Fruit fly (Drosophila melanogaster) whole organism, embryonic: ENCODE results near the gene CG1552.

Source experiments
- Abd-B ChIP-seq: fragments of 200-800 bp; sonication (Bioruptor generic); optimal IDR thresholded peaks from 2 replicates; lab custom pipeline; 2018; ENCODE audit warnings: missing biosample characterization, mild to moderate bottlenecking, missing genetic modification characterization, moderate library complexity
- Atf3 ChIP-seq: fragments of 200-800 bp; sonication (Bioruptor generic); optimal IDR thresholded peaks from 3 replicates; lab custom pipeline; 2016; ENCODE audit warnings: missing biosample characterization, missing genetic modification characterization
- CG11456 ChIP-seq: fragments of 200-800 bp; sonication (Bioruptor generic); IDR thresholded peaks from 3 replicates; pipeline ENCODE4 v1.3.6; 2022; ENCODE audit warnings: missing biosample characterization, missing genetic modification characterization
- CG11696 ChIP-seq: fragments of 200-800 bp; sonication (Bioruptor generic); IDR thresholded peaks from 2 replicates; pipeline ENCODE4 v1.3.6; 2022; ENCODE audit warnings: missing biosample characterization, missing genetic modification characterization
- CG11723 ChIP-seq: fragments of 200-800 bp; sonication (Bioruptor generic); optimal IDR thresholded peaks from 2 replicates; lab custom pipeline; 2017; ENCODE audit warnings: missing biosample characterization, mild to moderate bottlenecking, missing genetic modification characterization
- CG12071 ChIP-seq: fragments of 200-800 bp; sonication (Bioruptor generic); optimal IDR thresholded peaks from 3 replicates; lab custom pipeline; 2018; ENCODE audit warnings: missing biosample characterization, mild to moderate bottlenecking, missing genetic modification characterization
- CG15696 ChIP-seq: fragments of 200-800 bp; sonication (Bioruptor generic); optimal IDR thresholded peaks from 2 replicates; lab custom pipeline; 2019; ENCODE audit warnings: missing biosample characterization, mild to moderate bottlenecking, missing genetic modification characterization, moderate library complexity
- CG17612 ChIP-seq: fragments of 200-800 bp; sonication (Bioruptor generic); IDR thresholded peaks from 2 replicates; pipeline ENCODE4 v1.3.6; 2022; ENCODE audit warnings: missing biosample characterization, missing genetic modification characterization
- CG18262 ChIP-seq: fragments of 200-800 bp; optimal IDR thresholded peaks from 3 replicates; lab custom pipeline; 2019; ENCODE audit warnings: missing biosample characterization, mild to moderate bottlenecking, missing genetic modification characterization, moderate library complexity
- CG1832 ChIP-seq: fragments of 200-800 bp; sonication (Bioruptor generic); optimal IDR thresholded peaks from 2 replicates; lab custom pipeline; 2017; ENCODE audit warnings: missing biosample characterization, mild to moderate bottlenecking, missing genetic modification characterization, inconsistent platforms
- CG2129 ChIP-seq: fragments of 200-800 bp; sonication (Bioruptor generic); IDR thresholded peaks from 2 replicates; pipeline ENCODE4 v1.3.6; 2022; ENCODE audit warnings: missing biosample characterization, missing genetic modification characterization; ENCODE audit not compliant: partially characterized antibody
- CG2202 ChIP-seq: fragments of 200-800 bp; sonication (Bioruptor generic); optimal IDR thresholded peaks from 2 replicates; lab custom pipeline; 2018; ENCODE audit warnings: missing biosample characterization, mild to moderate bottlenecking, missing genetic modification characterization
- CG4707 ChIP-seq: fragments of 200-800 bp; sonication (Bioruptor generic); optimal IDR thresholded peaks from 2 replicates; lab custom pipeline; 2018; ENCODE audit warnings: missing biosample characterization, mild to moderate bottlenecking, missing genetic modification characterization, moderate library complexity
- CG4820 ChIP-seq: fragments of 200-800 bp; sonication (Bioruptor generic); optimal IDR thresholded peaks from 3 replicates; lab custom pipeline; 2016; ENCODE audit warnings: missing biosample characterization, missing genetic modification characterization
- CG5953 ChIP-seq: fragments of 200-800 bp; sonication (Bioruptor generic); IDR thresholded peaks from 2 replicates; pipeline ENCODE4 v1.3.6; 2022; ENCODE audit warnings: missing biosample characterization, missing genetic modification characterization
- CG6765 ChIP-seq: fragments of 200-800 bp; sonication (Bioruptor generic); optimal IDR thresholded peaks from 3 replicates; lab custom pipeline; 2017; ENCODE audit warnings: missing biosample characterization, mild to moderate bottlenecking, missing genetic modification characterization
- CG6813 ChIP-seq: fragments of 200-800 bp; sonication (Bioruptor generic); optimal IDR thresholded peaks from 2 replicates; lab custom pipeline; 2017; ENCODE audit warnings: missing biosample characterization, missing genetic modification characterization, mild to moderate bottlenecking, moderate library complexity, missing genetic modification reagents
- CG7786 ChIP-seq: fragments of 200-800 bp; sonication (Bioruptor generic); optimal IDR thresholded peaks from 2 replicates; lab custom pipeline; 2016; ENCODE audit warnings: missing biosample characterization, missing genetic modification characterization
- CG7928 ChIP-seq: fragments of 200-800 bp; sonication (Bioruptor generic); optimal IDR thresholded peaks from 2 replicates; lab custom pipeline; 2017; ENCODE audit warnings: missing biosample characterization, mild to moderate bottlenecking, missing genetic modification characterization
- CG9437 ChIP-seq: fragments of 200-800 bp; sonication (Bioruptor generic); optimal IDR thresholded peaks from 2 replicates; lab custom pipeline; 2018; ENCODE audit warnings: missing biosample characterization, mild to moderate bottlenecking, missing genetic modification characterization
- CG9932 ChIP-seq: fragments of 200-800 bp; sonication (Bioruptor generic); IDR thresholded peaks from 2 replicates; pipeline ENCODE4 v1.3.6; 2022; ENCODE audit warnings: missing biosample characterization, missing genetic modification characterization
- HLH54F ChIP-seq: fragments of 200-800 bp; sonication (Bioruptor generic); optimal IDR thresholded peaks from 3 replicates; lab custom pipeline; 2016; ENCODE audit warnings: missing biosample characterization, missing genetic modification characterization
- HLHmδ ChIP-seq: fragments of 200-800 bp; sonication (Bioruptor generic); optimal IDR thresholded peaks from 2 replicates; lab custom pipeline; 2018; ENCODE audit warnings: missing biosample characterization, mild to moderate bottlenecking, missing genetic modification characterization, moderate library complexity
- Hr51 ChIP-seq, 2 experiments: fragments of 200-800 bp; sonication (Bioruptor generic); optimal IDR thresholded peaks; 2 replicates in 1 of 2; 3 replicates in 1 of 2; lab custom pipeline; 2016 to 2018; ENCODE audit warnings: missing biosample characterization in 2 of 2, missing genetic modification characterization in 2 of 2, mild to moderate bottlenecking in 1 of 2, moderate library complexity in 1 of 2
- MTF-1 ChIP-seq: fragments of 200-800 bp; sonication (Bioruptor generic); optimal IDR thresholded peaks from 2 replicates; lab custom pipeline; 2018; ENCODE audit warnings: missing biosample characterization, mild to moderate bottlenecking, missing genetic modification characterization, borderline replicate concordance
- Meics ChIP-seq: fragments of 200-800 bp; sonication (Bioruptor generic); optimal IDR thresholded peaks from 2 replicates; lab custom pipeline; 2017; ENCODE audit warnings: missing biosample characterization, mild to moderate bottlenecking, missing genetic modification characterization
- NC2α ChIP-seq: fragments of 200-800 bp; sonication (Bioruptor generic); optimal IDR thresholded peaks from 2 replicates; lab custom pipeline; 2016; ENCODE audit warnings: missing biosample characterization, missing genetic modification characterization
- Oli ChIP-seq: fragments of 200-800 bp; sonication (Bioruptor generic); optimal IDR thresholded peaks from 2 replicates; lab custom pipeline; 2018; ENCODE audit warnings: missing biosample characterization, mild to moderate bottlenecking, missing genetic modification characterization, moderate library complexity
- PHDP ChIP-seq: fragments of 200-800 bp; sonication (Bioruptor generic); optimal IDR thresholded peaks from 3 replicates; lab custom pipeline; 2018; ENCODE audit warnings: missing biosample characterization, mild to moderate bottlenecking, missing genetic modification characterization, moderate library complexity
- Poxn ChIP-seq: fragments of 200-800 bp; sonication (Bioruptor generic); IDR thresholded peaks from 2 replicates; pipeline ENCODE4 v1.3.6; 2022; ENCODE audit warnings: missing biosample characterization, missing genetic modification characterization
- ab ChIP-seq: fragments of 200-800 bp; sonication (Bioruptor generic); optimal IDR thresholded peaks from 2 replicates; lab custom pipeline; 2016; ENCODE audit warnings: missing biosample characterization, missing genetic modification characterization
- az2 ChIP-seq: fragments of 200-800 bp; sonication (Bioruptor generic); optimal IDR thresholded peaks from 3 replicates; lab custom pipeline; 2016; ENCODE audit warnings: missing biosample characterization, missing genetic modification characterization
- croc ChIP-seq: fragments of 200-800 bp; sonication (Bioruptor generic); conservative IDR thresholded peaks from 3 replicates; pipeline ENCODE4 v1.3.6; 2022; ENCODE audit warnings: missing biosample characterization, missing genetic modification characterization
- cwo ChIP-seq: fragments of 200-800 bp; sonication (Bioruptor generic); optimal IDR thresholded peaks from 3 replicates; lab custom pipeline; 2017; ENCODE audit warnings: missing biosample characterization, missing genetic modification characterization, mild to moderate bottlenecking, moderate library complexity, missing genetic modification reagents
- en ChIP-seq: fragments of 200-800 bp; sonication (Bioruptor generic); optimal IDR thresholded peaks from 2 replicates; lab custom pipeline; 2016; ENCODE audit warnings: missing biosample characterization, missing genetic modification characterization
- ftz-f1 ChIP-seq: fragments of 200-800 bp; sonication (Bioruptor generic); optimal IDR thresholded peaks from 2 replicates; lab custom pipeline; 2016; ENCODE audit warnings: missing biosample characterization, missing genetic modification characterization
- gcm ChIP-seq: fragments of 200-800 bp; sonication (Bioruptor generic); optimal IDR thresholded peaks from 2 replicates; lab custom pipeline; 2019; ENCODE audit warnings: missing biosample characterization, mild to moderate bottlenecking, missing genetic modification characterization, moderate library complexity
- gcm2 ChIP-seq: fragments of 200-800 bp; sonication (Bioruptor generic); optimal IDR thresholded peaks from 2 replicates; lab custom pipeline; 2016; ENCODE audit warnings: missing biosample characterization, missing genetic modification characterization
- hbn ChIP-seq: fragments of 200-800 bp; sonication (Bioruptor generic); IDR thresholded peaks from 2 replicates; pipeline ENCODE4 v1.3.6; 2022; ENCODE audit warnings: missing biosample characterization, missing genetic modification characterization; ENCODE audit not compliant: partially characterized antibody
- her ChIP-seq: fragments of 200-800 bp; sonication (Bioruptor generic); optimal IDR thresholded peaks from 2 replicates; lab custom pipeline; 2016; ENCODE audit warnings: missing biosample characterization, missing genetic modification characterization
- hkb ChIP-seq, 2 experiments: fragments of 200-800 bp in 1 of 2; fragments of >200 bp in 1 of 2; sonication (Bioruptor generic) in 1 of 2; IDR thresholded peaks in 1 of 2; optimal IDR thresholded peaks in 1 of 2; 2 replicates each; pipeline versions ENCODE4 v1.3.6 to Lab custom; 2017 to 2022; ENCODE audit warnings: missing biosample characterization in 1 of 2, missing genetic modification characterization in 1 of 2
- knrl ChIP-seq: fragments of 200-800 bp; sonication (Bioruptor generic); IDR thresholded peaks from 3 replicates; pipeline ENCODE4 v1.3.6; 2022; ENCODE audit warnings: missing biosample characterization, missing genetic modification characterization; ENCODE audit not compliant: partially characterized antibody
- nmo ChIP-seq: fragments of 200-800 bp; sonication (Bioruptor generic); optimal IDR thresholded peaks from 2 replicates; lab custom pipeline; 2018; ENCODE audit warnings: missing biosample characterization, mild to moderate bottlenecking, missing genetic modification characterization, moderate library complexity
- pros ChIP-seq: fragments of 200-800 bp; sonication (Bioruptor generic); optimal IDR thresholded peaks from 3 replicates; lab custom pipeline; 2019; ENCODE audit warnings: missing biosample characterization, mild to moderate bottlenecking, missing genetic modification characterization, moderate library complexity
- repo ChIP-seq: fragments of 200-800 bp; sonication (Bioruptor generic); optimal IDR thresholded peaks from 2 replicates; lab custom pipeline; 2016; ENCODE audit warnings: missing biosample characterization, missing genetic modification characterization
- salm ChIP-seq: fragments of 200-800 bp; sonication (Bioruptor generic); optimal IDR thresholded peaks from 2 replicates; lab custom pipeline; 2018; ENCODE audit warnings: missing biosample characterization, mild to moderate bottlenecking, missing genetic modification characterization
- stc ChIP-seq: fragments of 200-800 bp; sonication (Bioruptor generic); IDR thresholded peaks from 2 replicates; pipeline ENCODE4 v1.3.6; 2022; ENCODE audit warnings: missing biosample characterization, missing genetic modification characterization
- tll ChIP-seq, 2 experiments: fragments of 200-800 bp in 1 of 2; fragments of >200 bp in 1 of 2; sonication (Bioruptor generic) in 1 of 2; optimal IDR thresholded peaks; 2 replicates each; lab custom pipeline; 2017 to 2019; ENCODE audit warnings: missing biosample characterization in 2 of 2, missing genetic modification characterization in 2 of 2, mild to moderate bottlenecking in 1 of 2, moderate library complexity in 1 of 2
- trem ChIP-seq: fragments of 200-800 bp; optimal IDR thresholded peaks from 3 replicates; lab custom pipeline; 2019; ENCODE audit warnings: missing biosample characterization, mild to moderate bottlenecking, missing genetic modification characterization, moderate library complexity
- vvl ChIP-seq: fragments of 200-800 bp; sonication (Bioruptor generic); IDR thresholded peaks from 2 replicates; pipeline ENCODE4 v1.3.6; 2022; ENCODE audit warnings: missing biosample characterization, missing genetic modification characterization

CG1552 gene

DNA sequence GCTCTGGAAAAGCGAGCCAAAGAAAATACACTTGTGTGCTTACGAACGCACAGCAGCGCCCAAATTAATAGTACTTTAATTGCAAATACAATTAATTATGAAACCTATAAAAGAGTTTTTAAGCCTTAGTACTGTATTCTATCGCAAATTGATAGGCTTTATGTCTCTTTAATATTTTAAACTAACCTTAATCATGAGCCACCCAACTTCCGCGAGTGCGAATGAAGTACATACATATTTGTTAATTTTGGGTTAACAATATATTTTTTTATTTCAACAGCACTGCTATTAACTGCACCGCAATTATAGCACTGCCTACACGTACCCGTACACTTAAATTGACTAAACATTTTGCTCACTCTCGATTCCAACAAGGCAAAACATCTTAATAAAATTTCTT, 27.9 kb upstream of the CG1552 start (continued):
- TF ChIP-seq CG2202 (tag; lab: Kevin White, UChicago): no peak
- TF ChIP-seq CG17612 (GFP tag; lab: Robert Waterston, UW): no peak
- TF ChIP-seq az2 (GFP tag; lab: Kevin White, UChicago): peak; percentile 7
- no peak for TF ChIP-seq CG18262
- peak; percentile 50 for TF ChIP-seq CG6813 (GFP tag; lab: Kevin White, UChicago)
- no peak for TF ChIP-seq Poxn (GFP tag; lab: Robert Waterston, UW)
- TF ChIP-seq CG5953 (GFP tag; lab: Robert Waterston, UW): no peak
- no peak for TF ChIP-seq CG1832 (GFP tag; lab: Kevin White, UChicago)
- TF ChIP-seq CG9437 (GFP tag; lab: Kevin White, UChicago): no peak
- no peak for TF ChIP-seq hbn (GFP tag; lab: Robert Waterston, UW)
- no peak for TF ChIP-seq pros
- no peak for TF ChIP-seq CG4707
- TF ChIP-seq cwo (GFP tag; lab: Kevin White, UChicago): peak; percentile 40
- TF ChIP-seq CG11723 (GFP tag; lab: Kevin White, UChicago): no peak
- TF ChIP-seq croc: no peak
- no peak for TF ChIP-seq CG7928 (GFP tag; lab: Kevin White, UChicago)
- TF ChIP-seq CG9932 (GFP tag; lab: Robert Waterston, UW): 0 out of 2 replicates have a peak, but pooled peaks have one; percentile 21
- TF ChIP-seq repo (GFP tag; lab: Kevin White, UChicago): no peak
- TF ChIP-seq NC2α: no peak
- peak; percentile 5 for TF ChIP-seq CG12071
- TF ChIP-seq ab (GFP tag; lab: Kevin White, UChicago): no peak
- TF ChIP-seq stc (GFP tag; lab: Robert Waterston, UW): no peak
- no peak for TF ChIP-seq trem (tag; lab: Kevin White, UChicago)
- TF ChIP-seq Abd-B: peak; percentile 39
- peak; percentile 38 for TF ChIP-seq CG4820 (GFP tag; lab: Kevin White, UChicago)
- no peak for TF ChIP-seq en (GFP tag; lab: Kevin White, UChicago)
- no peak for TF ChIP-seq CG2129 (GFP tag; lab: Robert Waterston, UW)
- TF ChIP-seq knrl (GFP tag; lab: Robert Waterston, UW): no peak
- no peak for TF ChIP-seq salm
- no peak for TF ChIP-seq PHDP (tag; lab: Kevin White, UChicago)
- no peak for TF ChIP-seq CG6765
- TF ChIP-seq HLH54F (GFP tag; lab: Kevin White, UChicago): no peak
- TF ChIP-seq CG11456 (GFP tag; lab: Robert Waterston, UW): no peak
- TF ChIP-seq CG15696: peak; percentile 21
- no peak for TF ChIP-seq HLHmδ (GFP tag; lab: Kevin White, UChicago)
- TF ChIP-seq gcm2 (GFP tag; lab: Kevin White, UChicago): no peak
- peak in 1 of 2 experiments; percentile 75 for TF ChIP-seq Hr51 (GFP tag; optimal IDR thresholded peaks at IDR 0.05; lab: Kevin White, UChicago)
- no peak for TF ChIP-seq Atf3
- TF ChIP-seq Meics (GFP tag; lab: Kevin White, UChicago): peak; percentile 69
- peak; percentile 57 for TF ChIP-seq Oli
- TF ChIP-seq nmo (GFP tag; lab: Kevin White, UChicago): peak; percentile 70
- no peak for TF ChIP-seq CG7786 (GFP tag; lab: Kevin White, UChicago)
- TF ChIP-seq hkb (optimal IDR thresholded peaks at IDR 0.05; lab: Kevin White, UChicago): no peak
- no peak; the same call in none of the 2 replicates for TF ChIP-seq hkb (GFP tag; IDR thresholded peaks at IDR 0.05; lab: Robert Waterston, UW)
- no peak for TF ChIP-seq her (GFP tag; lab: Kevin White, UChicago)
- TF ChIP-seq vvl (GFP tag; lab: Robert Waterston, UW): peak; percentile 47; the same call in 1 of the 2 replicates
- no peak for TF ChIP-seq tll (GFP tag; optimal IDR thresholded peaks at IDR 0.05; lab: Kevin White, UChicago)
- no peak for TF ChIP-seq gcm (GFP tag; lab: Kevin White, UChicago)
- TF ChIP-seq ftz-f1 (GFP tag; lab: Kevin White, UChicago): no peak
- no peak for TF ChIP-seq MTF-1 (GFP tag; lab: Kevin White, UChicago)
- TF ChIP-seq CG11696: peak; percentile 58
